Fruit fly (Drosophila melanogaster) whole organism, embryonic: ENCODE results near the gene ssp.

Experiments used
- Blimp-1 ChIP-seq: fragments of 200-800 bp; sonication (Bioruptor generic); optimal IDR thresholded peaks from 3 replicates; lab custom pipeline; 2018; ENCODE audit warnings: missing biosample characterization, missing genetic modification characterization, mild to moderate bottlenecking, moderate library complexity, missing genetic modification reagents
- CG11093 ChIP-seq: fragments of 200-800 bp; sonication (Bioruptor generic); IDR thresholded peaks from 3 replicates; pipeline ENCODE4 v1.3.6; 2022; ENCODE audit warnings: missing biosample characterization, missing genetic modification characterization
- CG11456 ChIP-seq: fragments of 200-800 bp; sonication (Bioruptor generic); IDR thresholded peaks from 3 replicates; pipeline ENCODE4 v1.3.6; 2022; ENCODE audit warnings: missing biosample characterization, missing genetic modification characterization
- CG11504 ChIP-seq: fragments of 200-800 bp; sonication (Bioruptor generic); optimal IDR thresholded peaks from 3 replicates; lab custom pipeline; 2019; ENCODE audit warnings: missing biosample characterization, mild to moderate bottlenecking, missing genetic modification characterization, moderate library complexity
- CG11723 ChIP-seq: fragments of 200-800 bp; sonication (Bioruptor generic); optimal IDR thresholded peaks from 2 replicates; lab custom pipeline; 2017; ENCODE audit warnings: missing biosample characterization, mild to moderate bottlenecking, missing genetic modification characterization
- CG12219 ChIP-seq: fragments of 200-800 bp; sonication (Bioruptor generic); optimal IDR thresholded peaks from 3 replicates; lab custom pipeline; 2018; ENCODE audit warnings: missing biosample characterization, mild to moderate bottlenecking, missing genetic modification characterization
- CG15479 ChIP-seq: fragments of 200-800 bp; sonication (Bioruptor generic); optimal IDR thresholded peaks from 3 replicates; lab custom pipeline; 2019; ENCODE audit warnings: missing biosample characterization, mild to moderate bottlenecking, missing genetic modification characterization, moderate library complexity
- CG15601 ChIP-seq: fragments of 200-800 bp; sonication (Bioruptor generic); optimal IDR thresholded peaks from 3 replicates; lab custom pipeline; 2019; ENCODE audit warnings: missing biosample characterization, mild to moderate bottlenecking, missing genetic modification characterization, moderate library complexity
- CG17361 ChIP-seq: fragments of 200-800 bp; sonication (Bioruptor generic); IDR thresholded peaks from 3 replicates; pipeline ENCODE4 v1.3.6; 2022; ENCODE audit warnings: missing biosample characterization, missing genetic modification characterization
- CG2678 ChIP-seq: fragments of 200-800 bp; sonication (Bioruptor generic); optimal IDR thresholded peaks from 3 replicates; lab custom pipeline; 2019; ENCODE audit warnings: missing biosample characterization, mild to moderate bottlenecking, missing genetic modification characterization, moderate library complexity
- CG33557 ChIP-seq: fragments of 200-800 bp; sonication (Bioruptor generic); optimal IDR thresholded peaks from 2 replicates; lab custom pipeline; 2019; ENCODE audit warnings: missing biosample characterization, mild to moderate bottlenecking, missing genetic modification characterization, moderate library complexity
- CG4360 ChIP-seq: fragments of 200-800 bp; sonication (Bioruptor generic); IDR thresholded peaks from 2 replicates; pipeline ENCODE4 v1.3.6; 2022; ENCODE audit warnings: missing biosample characterization, missing genetic modification characterization
- CG6689 ChIP-seq: fragments of 200-800 bp; sonication (Bioruptor generic); IDR thresholded peaks from 2 replicates; pipeline ENCODE4 v1.3.6; 2022; ENCODE audit warnings: missing biosample characterization, missing genetic modification characterization
- CG6854 ChIP-seq: fragments of 200-800 bp; sonication (Bioruptor generic); optimal IDR thresholded peaks from 3 replicates; lab custom pipeline; 2017; ENCODE audit warnings: missing biosample characterization, mild to moderate bottlenecking, missing genetic modification characterization
- CG7556 ChIP-seq: fragments of 200-800 bp; sonication (Bioruptor generic); optimal IDR thresholded peaks from 2 replicates; lab custom pipeline; 2017; ENCODE audit warnings: missing biosample characterization, mild to moderate bottlenecking, missing genetic modification characterization
- CG7839 ChIP-seq: fragments of 200-800 bp; sonication (Bioruptor generic); optimal IDR thresholded peaks from 3 replicates; lab custom pipeline; 2018; ENCODE audit warnings: missing biosample characterization, mild to moderate bottlenecking, missing genetic modification characterization, moderate library complexity
- CG8290 ChIP-seq, 3 experiments: fragments of 200-800 bp; sonication (Bioruptor generic); optimal IDR thresholded peaks; 2 replicates each; lab custom pipeline; 2016 to 2019; ENCODE audit warnings: missing biosample characterization in 3 of 3, missing genetic modification characterization in 3 of 3, mild to moderate bottlenecking in 2 of 3, moderate library complexity in 1 of 3
- CG9437 ChIP-seq: fragments of 200-800 bp; sonication (Bioruptor generic); optimal IDR thresholded peaks from 2 replicates; lab custom pipeline; 2018; ENCODE audit warnings: missing biosample characterization, mild to moderate bottlenecking, missing genetic modification characterization
- CG9609 ChIP-seq: fragments of 200-800 bp; sonication (Bioruptor generic); optimal IDR thresholded peaks from 3 replicates; lab custom pipeline; 2016; ENCODE audit warnings: missing biosample characterization, missing genetic modification characterization
- CTCF ChIP-seq: fragments of 200-800 bp; sonication (Bioruptor generic); optimal IDR thresholded peaks from 2 replicates; lab custom pipeline; 2017; ENCODE audit warnings: missing biosample characterization, mild to moderate bottlenecking, missing genetic modification characterization, moderate library complexity
- CoRest ChIP-seq: fragments of 200-800 bp; sonication (Bioruptor generic); optimal IDR thresholded peaks from 3 replicates; lab custom pipeline; 2018; ENCODE audit warnings: missing biosample characterization, mild to moderate bottlenecking, missing genetic modification characterization, moderate library complexity
- CrebB ChIP-seq: fragments of 200-800 bp; sonication (Bioruptor generic); optimal IDR thresholded peaks from 3 replicates; lab custom pipeline; 2018; ENCODE audit warnings: missing biosample characterization, mild to moderate bottlenecking, missing genetic modification characterization
- D19A ChIP-seq: fragments of 200-800 bp; optimal IDR thresholded peaks from 3 replicates; lab custom pipeline; 2019; ENCODE audit warnings: missing biosample characterization, mild to moderate bottlenecking, missing genetic modification characterization, moderate library complexity
- Dfd ChIP-seq, 2 experiments: fragments of >200 bp; optimal IDR thresholded peaks; 2 replicates each; lab custom pipeline; 2017; ENCODE audit warnings: missing biosample characterization in 2 of 2, missing genetic modification characterization in 2 of 2
- Dip3 ChIP-seq: fragments of 200-800 bp; sonication (Bioruptor generic); optimal IDR thresholded peaks from 3 replicates; lab custom pipeline; 2016; ENCODE audit warnings: missing biosample characterization, missing genetic modification characterization
- HHEX ChIP-seq: fragments of 200-800 bp; sonication (Bioruptor generic); optimal IDR thresholded peaks from 3 replicates; lab custom pipeline; 2017; ENCODE audit warnings: missing biosample characterization, mild to moderate bottlenecking, missing genetic modification characterization, missing genetic modification reagents
- HLH3B ChIP-seq: fragments of 200-800 bp; sonication (Bioruptor generic); IDR thresholded peaks from 2 replicates; pipeline ENCODE4 v1.3.6; 2022; ENCODE audit warnings: missing biosample characterization, missing genetic modification characterization
- HmgZ ChIP-seq: fragments of 200-800 bp; sonication (Bioruptor generic); optimal IDR thresholded peaks from 2 replicates; lab custom pipeline; 2018; ENCODE audit warnings: missing biosample characterization, mild to moderate bottlenecking, missing genetic modification characterization
- Hr39 ChIP-seq: fragments of >200 bp; optimal IDR thresholded peaks from 2 replicates; lab custom pipeline; 2017
- Hsf ChIP-seq: fragments of 200-800 bp; sonication (Bioruptor generic); optimal IDR thresholded peaks from 3 replicates; lab custom pipeline; 2016; ENCODE audit warnings: missing biosample characterization, missing genetic modification characterization
- NC2α ChIP-seq: fragments of 200-800 bp; sonication (Bioruptor generic); optimal IDR thresholded peaks from 2 replicates; lab custom pipeline; 2016; ENCODE audit warnings: missing biosample characterization, missing genetic modification characterization
- Nf-YC ChIP-seq: fragments of 200-800 bp; optimal IDR thresholded peaks from 3 replicates; lab custom pipeline; 2019; ENCODE audit warnings: missing biosample characterization, mild to moderate bottlenecking, missing genetic modification characterization, moderate library complexity
- Optix ChIP-seq: fragments of 200-800 bp; sonication (Bioruptor generic); IDR thresholded peaks from 3 replicates; pipeline ENCODE4 v1.3.6; 2022; ENCODE audit warnings: missing biosample characterization, missing genetic modification characterization
- Sox102F ChIP-seq: fragments of 200-800 bp; sonication (Bioruptor generic); optimal IDR thresholded peaks from 2 replicates; lab custom pipeline; 2018; ENCODE audit warnings: missing biosample characterization, mild to moderate bottlenecking, missing genetic modification characterization, moderate library complexity
- ac ChIP-seq: fragments of 200-800 bp; sonication (Bioruptor generic); optimal IDR thresholded peaks from 3 replicates; lab custom pipeline; 2017; ENCODE audit warnings: missing biosample characterization, mild to moderate bottlenecking, missing genetic modification characterization
- ase ChIP-seq: fragments of 200-800 bp; sonication (Bioruptor generic); IDR thresholded peaks from 3 replicates; pipeline ENCODE4 v1.3.6; 2022; ENCODE audit warnings: missing biosample characterization, missing genetic modification characterization
- bigmax ChIP-seq: fragments of 200-800 bp; sonication (Bioruptor generic); optimal IDR thresholded peaks from 2 replicates; lab custom pipeline; 2018; ENCODE audit warnings: missing biosample characterization, mild to moderate bottlenecking, missing genetic modification characterization
- bowl ChIP-seq: fragments of 200-800 bp; sonication (Bioruptor generic); IDR thresholded peaks from 2 replicates; pipeline ENCODE4 v1.3.6; 2022; ENCODE audit warnings: missing biosample characterization, missing genetic modification characterization
- crp ChIP-seq, 2 experiments: fragments of 200-800 bp; sonication (Bioruptor generic); optimal IDR thresholded peaks; 2 replicates in 1 of 2; 3 replicates in 1 of 2; lab custom pipeline; 2017; ENCODE audit warnings: missing biosample characterization in 2 of 2, missing genetic modification characterization in 2 of 2, mild to moderate bottlenecking in 1 of 2, moderate library complexity in 1 of 2
- en ChIP-seq: fragments of 200-800 bp; sonication (Bioruptor generic); optimal IDR thresholded peaks from 2 replicates; lab custom pipeline; 2016; ENCODE audit warnings: missing biosample characterization, missing genetic modification characterization
- eve ChIP-seq, 2 experiments: fragments of >200 bp; optimal IDR thresholded peaks; 2 replicates each; lab custom pipeline; 2017; ENCODE audit warnings: missing biosample characterization in 2 of 2, missing genetic modification characterization in 2 of 2
- gsb-n ChIP-seq: fragments of 200-800 bp; sonication (Bioruptor generic); optimal IDR thresholded peaks from 3 replicates; lab custom pipeline; 2018; ENCODE audit warnings: missing biosample characterization, mild to moderate bottlenecking, missing genetic modification characterization
- her ChIP-seq: fragments of 200-800 bp; sonication (Bioruptor generic); optimal IDR thresholded peaks from 2 replicates; lab custom pipeline; 2016; ENCODE audit warnings: missing biosample characterization, missing genetic modification characterization
- org-1 ChIP-seq: fragments of 200-800 bp; sonication (Bioruptor generic); optimal IDR thresholded peaks from 2 replicates; lab custom pipeline; 2017; ENCODE audit warnings: missing biosample characterization, missing genetic modification characterization
- pum ChIP-seq: fragments of 200-800 bp; sonication (Bioruptor generic); optimal IDR thresholded peaks from 2 replicates; lab custom pipeline; 2016; ENCODE audit warnings: missing biosample characterization, missing genetic modification characterization
- schlank ChIP-seq: fragments of 200-800 bp; sonication (Bioruptor generic); optimal IDR thresholded peaks from 2 replicates; lab custom pipeline; 2018; ENCODE audit warnings: missing biosample characterization, mild to moderate bottlenecking, missing genetic modification characterization
- sna ChIP-seq: fragments of 200-800 bp; sonication (Bioruptor generic); IDR thresholded peaks from 2 replicates; pipeline ENCODE4 v1.3.6; 2022; ENCODE audit warnings: missing biosample characterization, missing genetic modification characterization; ENCODE audit not compliant: partially characterized antibody
- ttk ChIP-seq: fragments of 200-800 bp; sonication (Bioruptor generic); IDR thresholded peaks from 2 replicates; pipeline ENCODE4 v2.1.2; 2022; ENCODE audit warnings: missing biosample characterization, missing genetic modification characterization
- vvl ChIP-seq: fragments of 200-800 bp; sonication (Bioruptor generic); IDR thresholded peaks from 2 replicates; pipeline ENCODE4 v1.3.6; 2022; ENCODE audit warnings: missing biosample characterization, missing genetic modification characterization
- zen ChIP-seq: fragments of 200-800 bp; sonication (Bioruptor generic); optimal IDR thresholded peaks from 3 replicates; lab custom pipeline; 2018; ENCODE audit warnings: missing biosample characterization, mild to moderate bottlenecking, missing genetic modification characterization, moderate library complexity

Gene ssp

DNA sequence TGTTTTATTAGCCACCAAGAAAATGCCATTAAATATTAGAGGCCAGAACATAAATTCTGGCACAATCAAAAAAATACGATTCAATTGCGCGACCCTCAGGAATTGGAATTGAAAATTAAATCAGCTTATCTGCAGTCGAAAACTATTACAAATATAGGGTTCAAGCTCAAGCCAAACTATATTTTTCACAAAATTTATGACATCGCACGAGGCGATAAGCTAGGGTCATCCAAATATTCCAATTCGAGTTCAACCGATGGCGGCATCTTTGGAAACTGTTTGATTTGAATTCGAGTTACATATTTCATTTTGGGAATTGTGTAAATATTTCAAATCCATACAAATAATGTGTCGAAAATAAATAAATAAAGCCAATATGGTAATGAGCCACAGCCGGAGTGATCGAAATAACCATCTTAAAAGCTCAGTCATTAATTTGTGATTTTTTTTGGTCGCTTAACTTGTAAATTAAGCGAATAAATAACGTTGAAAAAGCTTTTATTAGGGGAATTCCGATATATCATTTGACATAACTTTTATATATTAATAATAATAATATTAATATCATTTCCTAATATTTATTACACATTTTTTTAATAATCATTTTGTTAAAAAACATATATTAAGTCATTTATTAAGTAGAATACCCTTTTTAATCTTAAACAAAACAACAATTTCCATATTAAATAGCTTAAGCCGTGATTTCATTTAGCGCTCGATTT is 32.9 kb upstream of the ssp start (continued):
- TF ChIP-seq CG2678 (tag; lab: Kevin White, UChicago) (peak; percentile 66), en (GFP tag; lab: Kevin White, UChicago) (no peak), CG15479 (GFP tag; lab: Kevin White, UChicago) (no peak), CG11723 (GFP tag; lab: Kevin White, UChicago) (no peak), CG6854 (no peak), CG17361 (GFP tag; lab: Robert Waterston, UW) (peak; percentile 57; the same call in 2 of the 3 replicates), HmgZ (tag; lab: Kevin White, UChicago) (no peak), Blimp-1 (GFP tag; lab: Kevin White, UChicago) (peak; percentile 29), CG11093 (no peak), Dip3 (no peak), CG8290 (GFP tag; optimal IDR thresholded peaks at IDR 0.05; lab: Kevin White, UChicago) (no peak), CG8290 (tag; optimal IDR thresholded peaks at IDR 0.05; lab: Kevin White, UChicago) (no peak), CG9609 (GFP tag; lab: Kevin White, UChicago) (no peak), CG6689 (peak; percentile 9; the same call in 1 of the 2 replicates), sna (GFP tag; lab: Robert Waterston, UW) (no peak), Optix (GFP tag; lab: Robert Waterston, UW) (no peak), CrebB (tag; lab: Kevin White, UChicago) (no peak), D19A (tag; lab: Kevin White, UChicago) (peak; percentile 53), vvl (GFP tag; lab: Robert Waterston, UW) (peak; percentile 8; the same call in 1 of the 2 replicates), CG7556 (GFP tag; lab: Kevin White, UChicago) (peak; percentile 44), schlank (tag; lab: Kevin White, UChicago) (no peak), ase (no peak), Dfd (GFP tag; optimal IDR thresholded peaks at IDR 0.05; lab: Kevin White, UChicago) (no peak), HLH3B (GFP tag; lab: Robert Waterston, UW) (no peak), ttk (GFP tag; lab: Robert Waterston, UW) (no peak), crp (GFP tag; optimal IDR thresholded peaks at IDR 0.05; lab: Kevin White, UChicago) (no peak), Sox102F (GFP tag; lab: Kevin White, UChicago) (peak; percentile 43), bowl (no peak), her (GFP tag; lab: Kevin White, UChicago) (no peak), ac (GFP tag; lab: Kevin White, UChicago) (no peak), pum (no peak), CG9437 (GFP tag; lab: Kevin White, UChicago) (no peak), CoRest (tag; lab: Kevin White, UChicago) (peak; percentile 13), CG15601 (no peak), CG4360 (no peak), zen (tag; lab: Kevin White, UChicago) (no peak), bigmax (GFP tag; lab: Kevin White, UChicago) (no peak), CG33557 (GFP tag; lab: Kevin White, UChicago) (no peak), CG12219 (GFP tag; lab: Kevin White, UChicago) (no peak), CG11456 (GFP tag; lab: Robert Waterston, UW) (no peak), Hr39 (lab: Kevin White, UChicago) (no peak), Nf-YC (tag; lab: Kevin White, UChicago) (peak; percentile 2), eve (GFP tag; optimal IDR thresholded peaks at IDR 0.05; lab: Kevin White, UChicago) (no peak), CG11504 (peak; percentile 59), NC2α (GFP tag; lab: Kevin White, UChicago) (no peak), CTCF (GFP tag; lab: Kevin White, UChicago) (no peak), gsb-n (peak; percentile 63), CG7839 (tag; lab: Kevin White, UChicago) (peak; percentile 24), Hsf (no peak), org-1 (GFP tag; lab: Kevin White, UChicago) (no peak), HHEX (GFP tag; lab: Kevin White, UChicago) (no peak)
